Fruit fly (Drosophila melanogaster): Measurements from ENCODE around the gene Grip.

Gene Grip

DNA sequence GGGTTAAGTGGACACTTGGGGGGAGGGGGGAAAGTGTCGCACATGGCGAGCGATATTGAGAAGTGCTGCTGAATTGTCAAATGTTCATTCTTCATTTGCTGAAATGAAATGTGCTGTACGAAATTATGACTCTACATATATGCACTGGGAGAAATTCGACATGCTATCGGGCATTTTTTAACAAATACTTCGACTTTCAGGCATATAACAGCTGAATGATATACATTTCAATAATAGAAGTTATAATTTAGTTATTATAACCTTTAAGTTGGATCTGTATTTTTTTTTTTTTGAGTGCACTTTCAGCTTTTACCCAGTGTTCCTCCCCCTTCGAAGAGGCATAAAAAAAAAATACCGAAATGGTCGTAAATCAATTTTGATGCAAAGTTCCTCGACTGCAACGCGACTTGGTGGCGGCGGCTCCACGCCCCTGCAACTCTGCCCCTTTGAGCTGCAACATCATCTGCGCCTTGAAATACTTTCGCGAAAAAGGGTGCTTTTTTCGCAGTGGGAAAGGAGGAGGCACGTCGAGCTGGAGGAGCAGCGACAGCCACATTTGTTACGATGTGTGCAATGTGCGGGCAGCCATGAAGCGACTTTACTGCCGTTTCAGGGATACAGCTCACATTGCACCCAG lies 7.4 kb downstream of the Grip start (continued):
- TF ChIP-seq CG1603 (tag; optimal IDR thresholded peaks at IDR 0.05) (peak; percentile 58), Fer3 (tag; optimal IDR thresholded peaks at IDR 0.05) (peak; percentile 10), Nf-YA (GFP tag; IDR thresholded peaks at IDR 0.05) (no peak), CG42726 (GFP tag; IDR thresholded peaks at IDR 0.05; ENCODE audit: partially characterized antibody) (no peak), CG10274 (GFP tag; optimal IDR thresholded peaks at IDR 0.05) (no peak), pzg (GFP tag; optimal IDR thresholded peaks at IDR 0.05) (no peak), tap (tag; optimal IDR thresholded peaks at IDR 0.05) (no peak), CG11247 (GFP tag; IDR thresholded peaks at IDR 0.05) (no peak), inv (GFP tag; IDR thresholded peaks at IDR 0.05; ENCODE audit: partially characterized antibody) (no peak), CG7745 (tag; optimal IDR thresholded peaks at IDR 0.05) (no peak), CG13424 (tag; optimal IDR thresholded peaks at IDR 0.05) (no peak), CG17385 (GFP tag; optimal IDR thresholded peaks at IDR 0.05) (peak; percentile 1), mirr (GFP tag; optimal IDR thresholded peaks at IDR 0.05) (no peak), CG12071 (GFP tag; optimal IDR thresholded peaks at IDR 0.05) (no peak), otp (GFP tag; IDR thresholded peaks at IDR 0.05) (no peak), dpn (GFP tag; optimal IDR thresholded peaks at IDR 0.05) (peak in 1 of 2 experiments; percentile 41), gsb (GFP tag; IDR thresholded peaks at IDR 0.05) (no peak), sim (GFP tag; IDR thresholded peaks at IDR 0.05) (no peak), CG33557 (GFP tag; optimal IDR thresholded peaks at IDR 0.05) (no peak), CG10654 (GFP tag; optimal IDR thresholded peaks at IDR 0.05) (peak; percentile 12), Vsx1 (GFP tag; optimal IDR thresholded peaks at IDR 0.05) (no peak), Fer2 (tag; optimal IDR thresholded peaks at IDR 0.05) (no peak), CG8944 (GFP tag; optimal IDR thresholded peaks at IDR 0.05) (no peak), CG2889 (GFP tag; IDR thresholded peaks at IDR 0.05) (no peak), Hand (GFP tag; optimal IDR thresholded peaks at IDR 0.05) (no peak), sob (GFP tag; IDR thresholded peaks at IDR 0.05) (peak; percentile 27; the same call in 1 of the 2 replicates), pan (optimal IDR thresholded peaks at IDR 0.05) (no peak), pan (GFP tag; optimal IDR thresholded peaks at IDR 0.05 in 1 of 2, IDR thresholded peaks at IDR 0.05 in 1 of 2) (peak in 1 of 2 experiments; percentile 55), Drgx (GFP tag; IDR thresholded peaks at IDR 0.05) (peak; percentile 46), CG7357 (GFP tag; IDR thresholded peaks at IDR 0.05) (no peak; the same call in 2 of the 3 replicates), Dad (GFP tag; optimal IDR thresholded peaks at IDR 0.05) (no peak), Adf1 (GFP tag; IDR thresholded peaks at IDR 0.05) (no peak), nau (GFP tag; optimal IDR thresholded peaks at IDR 0.05) (no peak), YL-1 (GFP tag; optimal IDR thresholded peaks at IDR 0.05) (no peak), CG7928 (GFP tag; optimal IDR thresholded peaks at IDR 0.05) (no peak), CG1602 (GFP tag; optimal IDR thresholded peaks at IDR 0.05) (peak; percentile 33), CG11723 (GFP tag; optimal IDR thresholded peaks at IDR 0.05) (no peak), ci (GFP tag; IDR thresholded peaks at IDR 0.05) (peak; percentile 60; the same call in 2 of the 3 replicates), Dip3 (GFP tag; optimal IDR thresholded peaks at IDR 0.05) (no peak), dysf (GFP tag; IDR thresholded peaks at IDR 0.05) (peak; percentile 49; the same call in 1 of the 3 replicates), caup (GFP tag; optimal IDR thresholded peaks at IDR 0.05; ENCODE audit: severe bottlenecking) (no peak), NFAT (GFP tag; IDR thresholded peaks at IDR 0.05) (no peak), TFAM (GFP tag; optimal IDR thresholded peaks at IDR 0.05) (no peak), Sry-δ (GFP tag; optimal IDR thresholded peaks at IDR 0.05) (no peak), CG6254 (GFP tag; optimal IDR thresholded peaks at IDR 0.05) (no peak), fu2 (GFP tag; optimal IDR thresholded peaks at IDR 0.05) (no peak), gem (tag; optimal IDR thresholded peaks at IDR 0.05) (peak; percentile 63), Atf6 (GFP tag; IDR thresholded peaks at IDR 0.05) (no peak), CG3847 (GFP tag; IDR thresholded peaks at IDR 0.05) (no peak), CG4730 (GFP tag; IDR thresholded peaks at IDR 0.05) (no peak)
